Worm (Caenorhabditis elegans): ENCODE data around the gene C01B10.44.

ce11 chrIV:6653663-6654201 is 30.2 kb downstream of the C01B10.44 start:
- TF ChIP-seq jun-1 (tag; optimal IDR thresholded peaks at IDR 0.05) (no peak), nhr-12 (tag; optimal IDR thresholded peaks at IDR 0.05) (no peak), nhr-237 (tag; optimal IDR thresholded peaks at IDR 0.05) (no peak), unc-62 (GFP tag; optimal IDR thresholded peaks at IDR 0.05) (no peak), elt-3 (tag; optimal IDR thresholded peaks at IDR 0.05) (peak in 1 of 6 experiments; percentile 42), tlp-1 (tag; optimal IDR thresholded peaks at IDR 0.05) (no peak), zag-1 (tag; optimal IDR thresholded peaks at IDR 0.05) (no peak), lsy-2 (tag; optimal IDR thresholded peaks at IDR 0.05) (no peak), tbx-2 (tag; optimal IDR thresholded peaks at IDR 0.05) (no peak), pag-3 (tag; optimal IDR thresholded peaks at IDR 0.05; ENCODE audit: borderline replicate concordance, insufficient read depth) (peak; percentile 3)
